Worm (Caenorhabditis elegans) whole organism, L2 larva: Measurements from ENCODE around the gene F26D2.10.
A peak's percentile ranks its signal among the peaks of the same experiment; 100 is the strongest.

Experiments
- C34F6.9 ChIP-seq: fragments of 150-350 bp; optimal IDR thresholded peaks from 2 replicates; lab custom pipeline; 2014; ENCODE audit warnings: missing biosample characterization, missing genetic modification characterization
- F13H6.1 ChIP-seq: sonication (generic microtip); optimal IDR thresholded peaks from 2 replicates; lab custom pipeline; 2016; ENCODE audit warnings: missing genetic modification characterization, missing compliant biosample characterization
- R02D3.7 ChIP-seq: fragments of 150-350 bp; optimal IDR thresholded peaks from 2 replicates; lab custom pipeline; 2014; ENCODE audit warnings: missing biosample characterization, missing genetic modification characterization
- Y55F3AM.14 ChIP-seq: fragments of 200-800 bp; sonication (Bioruptor generic); optimal IDR thresholded peaks from 2 replicates; lab custom pipeline; 2018; ENCODE audit warnings: mild to moderate bottlenecking, missing genetic modification characterization, missing compliant biosample characterization
- ZK546.5 ChIP-seq: sonication (generic microtip); optimal IDR thresholded peaks from 2 replicates; lab custom pipeline; 2017; ENCODE audit warnings: missing biosample characterization, missing genetic modification characterization
- alr-1 ChIP-seq: fragments of 150-350 bp; optimal IDR thresholded peaks from 2 replicates; lab custom pipeline; 2014; ENCODE audit warnings: missing biosample characterization, missing genetic modification characterization
- aly-2 ChIP-seq: fragments of 150-350 bp; optimal IDR thresholded peaks from 2 replicates; lab custom pipeline; 2014; ENCODE audit warnings: missing biosample characterization, missing genetic modification characterization
- ama-1 ChIP-seq: fragments of 150-350 bp; optimal IDR thresholded peaks from 2 replicates; lab custom pipeline; 2018; ENCODE audit warnings: inconsistent platforms
- blmp-1 ChIP-seq: sonication (generic microtip); optimal IDR thresholded peaks from 2 replicates; lab custom pipeline; 2017; ENCODE audit warnings: missing genetic modification characterization, mild to moderate bottlenecking, missing compliant biosample characterization, antibody characterized with exemption, moderate library complexity; ENCODE audit not compliant: insufficient read depth
- ceh-16 ChIP-seq: fragments of 150-350 bp; optimal IDR thresholded peaks from 2 replicates; lab custom pipeline; 2014; ENCODE audit warnings: missing biosample characterization, missing genetic modification characterization
- ceh-82 ChIP-seq: fragments of 150-350 bp; optimal IDR thresholded peaks from 2 replicates; lab custom pipeline; 2014; ENCODE audit warnings: missing biosample characterization, missing genetic modification characterization
- crh-2 ChIP-seq: sonication (generic microtip); optimal IDR thresholded peaks from 2 replicates; lab custom pipeline; 2017; ENCODE audit warnings: missing biosample characterization, missing genetic modification characterization
- dmd-4 ChIP-seq: sonication (generic microtip); optimal IDR thresholded peaks from 2 replicates; lab custom pipeline; 2017; ENCODE audit warnings: missing biosample characterization, missing genetic modification characterization
- egl-27 ChIP-seq: sonication (generic microtip); optimal IDR thresholded peaks from 3 replicates; lab custom pipeline; 2017; ENCODE audit warnings: missing biosample characterization, missing genetic modification reagents, missing genetic modification characterization
- elt-1 ChIP-seq: fragments of 150-350 bp; optimal IDR thresholded peaks from 2 replicates; lab custom pipeline; 2014; ENCODE audit warnings: missing biosample characterization, missing genetic modification characterization
- fos-1 ChIP-seq: fragments of 150-350 bp; optimal IDR thresholded peaks from 2 replicates; lab custom pipeline; 2014; ENCODE audit warnings: missing biosample characterization, missing genetic modification characterization
- gmeb-1 ChIP-seq: fragments of 150-350 bp; optimal IDR thresholded peaks from 2 replicates; lab custom pipeline; 2014; ENCODE audit warnings: missing biosample characterization, missing genetic modification characterization
- lin-11 ChIP-seq: fragments of 150-350 bp; sonication (generic microtip); optimal IDR thresholded peaks from 2 replicates; lab custom pipeline; 2014; ENCODE audit warnings: missing biosample characterization, missing genetic modification characterization, inconsistent platforms, mixed read lengths
- lin-13 ChIP-seq: fragments of 150-350 bp; optimal IDR thresholded peaks from 2 replicates; lab custom pipeline; 2014; ENCODE audit warnings: missing biosample characterization, missing genetic modification reagents, missing genetic modification characterization
- lin-39 ChIP-seq: fragments of 150-350 bp; optimal IDR thresholded peaks from 2 replicates; lab custom pipeline; 2014; ENCODE audit warnings: missing biosample characterization, missing genetic modification reagents, missing genetic modification characterization
- lsy-2 ChIP-seq, 2 experiments: fragments of 150-350 bp in 1 of 2; sonication (generic microtip) in 1 of 2; optimal IDR thresholded peaks; 2 replicates each; lab custom pipeline; 2014 to 2017; ENCODE audit warnings: missing biosample characterization in 2 of 2, missing genetic modification characterization in 2 of 2
- mab-5 ChIP-seq: fragments of 150-350 bp; optimal IDR thresholded peaks from 2 replicates; lab custom pipeline; 2014; ENCODE audit warnings: missing biosample characterization, missing genetic modification characterization
- mbf-1 ChIP-seq: sonication (generic microtip); optimal IDR thresholded peaks from 2 replicates; lab custom pipeline; 2017; ENCODE audit warnings: missing biosample characterization, missing genetic modification characterization
- mdl-1 ChIP-seq, 2 experiments: fragments of 150-350 bp in 1 of 2; sonication (generic microtip) in 1 of 2; optimal IDR thresholded peaks; 2 replicates each; lab custom pipeline; 2017; ENCODE audit warnings: missing biosample characterization in 2 of 2, missing genetic modification characterization in 2 of 2
- nhr-10 ChIP-seq: sonication (generic microtip); optimal IDR thresholded peaks from 2 replicates; lab custom pipeline; 2017; ENCODE audit warnings: missing biosample characterization, missing genetic modification characterization
- nhr-11 ChIP-seq: fragments of 150-350 bp; optimal IDR thresholded peaks from 2 replicates; lab custom pipeline; 2014; ENCODE audit warnings: missing biosample characterization, missing genetic modification characterization
- nhr-12 ChIP-seq: fragments of 150-350 bp; optimal IDR thresholded peaks from 2 replicates; lab custom pipeline; 2014; ENCODE audit warnings: missing biosample characterization, missing genetic modification characterization
- nhr-129 ChIP-seq: fragments of 150-350 bp; optimal IDR thresholded peaks from 2 replicates; lab custom pipeline; 2014; ENCODE audit warnings: missing biosample characterization, missing genetic modification characterization
- nhr-21 ChIP-seq: fragments of 150-350 bp; optimal IDR thresholded peaks from 2 replicates; lab custom pipeline; 2014; ENCODE audit warnings: missing biosample characterization, missing genetic modification characterization
- nhr-23 ChIP-seq: fragments of 150-350 bp; optimal IDR thresholded peaks from 2 replicates; lab custom pipeline; 2014; ENCODE audit warnings: missing biosample characterization, missing genetic modification reagents, missing genetic modification characterization
- nhr-25 ChIP-seq: fragments of 150-350 bp; sonication (generic microtip); optimal IDR thresholded peaks from 3 replicates; lab custom pipeline; 2014; ENCODE audit warnings: missing biosample characterization, missing genetic modification characterization
- nhr-6 ChIP-seq: fragments of 150-350 bp; optimal IDR thresholded peaks from 2 replicates; lab custom pipeline; 2014; ENCODE audit warnings: missing biosample characterization, missing genetic modification characterization
- nhr-77 ChIP-seq: fragments of 150-350 bp; optimal IDR thresholded peaks from 2 replicates; lab custom pipeline; 2014; ENCODE audit warnings: missing biosample characterization, missing genetic modification characterization
- peb-1 ChIP-seq: fragments of 150-350 bp; optimal IDR thresholded peaks from 2 replicates; lab custom pipeline; 2014; ENCODE audit warnings: missing biosample characterization, missing genetic modification characterization
- sem-4 ChIP-seq: fragments of 150-350 bp; optimal IDR thresholded peaks from 2 replicates; lab custom pipeline; 2014; ENCODE audit warnings: missing biosample characterization, missing genetic modification reagents, missing genetic modification characterization
- skn-1 ChIP-seq: sonication (generic microtip); optimal IDR thresholded peaks from 2 replicates; lab custom pipeline; 2017; ENCODE audit warnings: missing biosample characterization, missing genetic modification characterization
- sma-3 ChIP-seq: sonication (generic microtip); optimal IDR thresholded peaks from 2 replicates; lab custom pipeline; 2016; ENCODE audit warnings: missing genetic modification reagents, missing genetic modification characterization, missing compliant biosample characterization
- sma-9 ChIP-seq, 2 experiments: fragments of 150-350 bp in 1 of 2; sonication (generic microtip) in 1 of 2; optimal IDR thresholded peaks; 2 replicates each; lab custom pipeline; 2014 to 2016; ENCODE audit warnings: missing genetic modification characterization in 2 of 2, mild to moderate bottlenecking in 1 of 2, missing biosample characterization in 1 of 2, missing compliant biosample characterization in 1 of 2, missing genetic modification reagents in 1 of 2, moderate library complexity in 1 of 2
- snpc-4 ChIP-seq: fragments of 150-350 bp; optimal IDR thresholded peaks from 2 replicates; lab custom pipeline; 2014; ENCODE audit warnings: missing biosample characterization, missing genetic modification characterization
- unc-39 ChIP-seq: fragments of 150-350 bp; optimal IDR thresholded peaks from 2 replicates; lab custom pipeline; 2014; ENCODE audit warnings: missing biosample characterization, missing genetic modification characterization
- unc-55 ChIP-seq: fragments of 150-350 bp; sonication (generic microtip); optimal IDR thresholded peaks from 3 replicates; lab custom pipeline; 2014; ENCODE audit warnings: missing biosample characterization, missing genetic modification reagents, missing genetic modification characterization
- zag-1 ChIP-seq: fragments of 150-350 bp; optimal IDR thresholded peaks from 2 replicates; lab custom pipeline; 2014; ENCODE audit warnings: missing biosample characterization, missing genetic modification characterization
- ztf-1 ChIP-seq: fragments of 200-800 bp; sonication (Bioruptor generic); conservative IDR thresholded peaks from 2 replicates; pipeline ENCODE4 v1.3.6; 2022; ENCODE audit warnings: missing genetic modification characterization, missing compliant biosample characterization
- ztf-11 ChIP-seq: sonication (generic microtip); optimal IDR thresholded peaks from 2 replicates; lab custom pipeline; 2017; ENCODE audit warnings: missing biosample characterization, missing genetic modification characterization
- ztf-4 ChIP-seq: fragments of 150-350 bp; optimal IDR thresholded peaks from 2 replicates; lab custom pipeline; 2014; ENCODE audit warnings: missing biosample characterization, missing genetic modification characterization

Gene F26D2.10

DNA sequence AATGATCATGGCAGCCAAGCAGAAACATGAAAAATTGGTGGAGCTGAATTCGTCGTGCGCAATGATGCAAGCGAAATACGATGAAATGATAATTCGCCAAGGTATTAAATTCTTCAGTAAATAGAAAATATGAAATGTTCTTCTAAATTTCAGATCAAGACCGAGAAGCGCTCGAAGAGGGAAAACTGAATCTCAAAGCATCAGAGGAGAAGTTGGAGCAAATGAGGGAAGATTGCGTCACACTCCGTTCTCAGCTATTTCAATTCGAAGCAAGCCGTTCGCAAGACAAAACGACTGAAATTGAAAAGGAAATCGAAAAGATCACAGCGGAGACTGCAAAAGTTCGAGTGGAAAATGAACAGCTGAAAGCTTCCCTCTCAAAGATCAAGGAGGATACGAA is 23.0 kb downstream of the F26D2.10 start:
- TF ChIP-seq elt-1 (no peak), alr-1 (tag; lab: Kevin White, UChicago) (no peak), dmd-4 (tag; lab: Kevin White, UChicago) (no peak), nhr-23 (tag; lab: Kevin White, UChicago) (no peak), gmeb-1 (tag; lab: Kevin White, UChicago) (no peak), ceh-82 (tag; lab: Kevin White, UChicago) (no peak), mab-5 (tag; lab: Kevin White, UChicago) (no peak), lin-39 (tag; lab: Kevin White, UChicago) (no peak), crh-2 (tag; lab: Kevin White, UChicago) (no peak), ztf-11 (tag; lab: Kevin White, UChicago) (no peak), Y55F3AM.14 (GFP tag; lab: Kevin White, UChicago) (no peak), unc-39 (tag; lab: Kevin White, UChicago) (no peak), C34F6.9 (tag; lab: Kevin White, UChicago) (no peak), peb-1 (no peak), zag-1 (tag; lab: Kevin White, UChicago) (no peak)

DNA sequence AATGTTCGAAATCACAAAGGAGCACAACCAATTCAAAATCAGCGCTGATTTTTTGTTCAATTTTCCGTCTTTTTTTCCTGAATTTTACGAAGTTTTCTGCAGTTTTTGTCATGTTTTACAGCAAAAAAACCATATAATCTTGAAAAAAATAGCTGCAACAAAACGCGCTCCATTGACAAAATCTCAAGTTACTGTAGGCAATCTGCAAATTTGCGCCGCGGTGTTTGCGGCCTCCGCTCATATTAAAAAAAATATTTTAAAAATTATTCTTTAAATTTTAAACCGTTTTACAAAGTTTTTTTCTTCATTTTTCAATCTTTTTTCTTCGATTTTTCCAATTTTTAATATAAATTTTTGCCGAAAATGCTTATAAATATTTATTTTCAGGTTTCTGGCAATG is 24.0 kb downstream of the F26D2.10 start:
- TF ChIP-seq nhr-6 (tag; lab: Kevin White, UChicago) (no peak), sma-9 (GFP tag; optimal IDR thresholded peaks at IDR 0.05; lab: Kevin White, UChicago) (no peak), sma-9 (tag; optimal IDR thresholded peaks at IDR 0.05; lab: Kevin White, UChicago) (no peak), lin-39 (tag; lab: Kevin White, UChicago) (no peak), fos-1 (tag; lab: Kevin White, UChicago) (no peak), skn-1 (tag; lab: Kevin White, UChicago) (no peak), nhr-23 (tag; lab: Kevin White, UChicago) (no peak), snpc-4 (tag; lab: Kevin White, UChicago) (no peak), C34F6.9 (tag; lab: Kevin White, UChicago) (no peak), nhr-11 (tag; lab: Kevin White, UChicago) (no peak), mbf-1 (no peak), mdl-1 (tag; optimal IDR thresholded peaks at IDR 0.05; lab: Kevin White, UChicago) (no peak), ztf-1 (GFP tag; lab: Robert Waterston, UW) (no peak), gmeb-1 (tag; lab: Kevin White, UChicago) (no peak), nhr-12 (no peak)

DNA sequence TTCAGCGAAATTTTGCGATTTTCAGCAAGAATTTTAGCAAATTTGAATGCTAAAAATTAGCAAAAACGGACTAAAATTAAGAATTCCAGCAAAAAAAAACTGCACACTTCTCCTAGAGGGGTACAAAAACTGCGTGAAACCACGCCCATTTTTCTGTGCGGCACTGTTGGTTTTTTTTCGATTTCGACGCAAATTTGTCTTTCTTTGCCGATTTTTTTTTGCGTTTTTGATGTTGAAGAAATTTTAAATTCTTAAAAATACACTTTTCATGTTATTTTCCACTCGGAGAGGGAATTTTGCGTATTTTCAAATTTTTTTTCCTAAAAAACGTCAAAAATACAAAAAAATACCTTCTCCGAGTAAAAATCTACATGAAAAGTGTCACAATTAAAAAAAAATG is 25.4 kb downstream of the F26D2.10 start, which contains the start of gene syp-1:
Gene syp-1 (plus strand): TSS at position 301 of the 400 bp plus-strand sequence.
- TF ChIP-seq nhr-11 (tag; lab: Kevin White, UChicago) = no peak

DNA sequence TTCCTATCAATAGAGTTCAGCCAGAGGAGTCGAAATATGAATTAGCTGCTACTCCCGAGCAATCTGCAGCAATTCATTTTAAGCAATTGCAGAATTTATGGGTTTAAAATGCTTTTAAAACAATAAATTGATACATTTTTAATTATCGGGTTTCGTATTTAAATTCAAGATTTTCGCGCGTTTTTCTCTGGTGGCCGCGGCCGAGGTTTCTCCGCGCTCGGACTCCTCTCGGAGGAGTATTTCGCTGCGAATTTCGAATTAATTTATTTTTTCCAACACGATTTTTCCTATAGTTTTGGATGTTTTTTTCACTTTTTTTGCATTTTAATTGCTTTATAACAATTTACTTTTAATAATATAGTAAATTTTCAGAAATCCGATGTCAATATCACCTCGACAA is 27.9 kb downstream of the F26D2.10 start, which contains the start of gene F13A7.14:
Gene F13A7.14 (plus strand): TSS at position 373 of the 400 bp plus-strand sequence.
- TF ChIP-seq peb-1 (no peak), aly-2 (no peak), nhr-25 (tag; lab: Kevin White, UChicago) (peak; percentile 68), nhr-10 (peak; percentile 40), nhr-77 (tag; lab: Kevin White, UChicago) (no peak), F13H6.1 (tag; lab: Kevin White, UChicago) (peak; percentile 80), sem-4 (tag; lab: Kevin White, UChicago) (peak; percentile 58), gmeb-1 (tag; lab: Kevin White, UChicago) (peak; percentile 97), alr-1 (tag; lab: Kevin White, UChicago) (no peak), blmp-1 (tag; lab: Kevin White, UChicago) (peak; percentile 16), dmd-4 (tag; lab: Kevin White, UChicago) (no peak), mab-5 (tag; lab: Kevin White, UChicago) (peak; percentile 41), nhr-21 (peak; percentile 76), fos-1 (tag; lab: Kevin White, UChicago) (peak; percentile 4), ceh-82 (tag; lab: Kevin White, UChicago) (no peak), crh-2 (tag; lab: Kevin White, UChicago) (peak; percentile 75), mdl-1 (tag; optimal IDR thresholded peaks at IDR 0.05; lab: Kevin White, UChicago) (no peak), ZK546.5 (tag; lab: Kevin White, UChicago) (no peak), lin-39 (tag; lab: Kevin White, UChicago) (no peak), ztf-4 (tag; lab: Kevin White, UChicago) (peak; percentile 28), ztf-1 (GFP tag; lab: Robert Waterston, UW) (no peak), R02D3.7 (tag; lab: Kevin White, UChicago) (peak; percentile 33), lin-13 (GFP tag; lab: Kevin White, UChicago) (peak; percentile 79), sma-3 (GFP tag; lab: Kevin White, UChicago) (peak; percentile 89), lin-11 (tag; lab: Kevin White, UChicago) (peak; percentile 64), Y55F3AM.14 (GFP tag; lab: Kevin White, UChicago) (no peak), nhr-23 (tag; lab: Kevin White, UChicago) (no peak), ama-1 (lab: Kevin White, UChicago) (no peak), lsy-2 (tag; optimal IDR thresholded peaks at IDR 0.05; lab: Kevin White, UChicago) (peak; percentile 58 to 83), sma-9 (GFP tag; optimal IDR thresholded peaks at IDR 0.05; lab: Kevin White, UChicago) (peak; percentile 94), sma-9 (tag; optimal IDR thresholded peaks at IDR 0.05; lab: Kevin White, UChicago) (no peak), ceh-16 (tag; lab: Kevin White, UChicago) (peak; percentile 77), egl-27 (tag; lab: Kevin White, UChicago) (peak; percentile 61), nhr-129 (tag; lab: Kevin White, UChicago) (no peak), C34F6.9 (tag; lab: Kevin White, UChicago) (peak; percentile 72), unc-55 (GFP tag; lab: Kevin White, UChicago) (peak; percentile 85), unc-39 (tag; lab: Kevin White, UChicago) (no peak)
